Fruit fly (Drosophila melanogaster) S2 (cell line): ENCODE measurements around the gene wor.

ENCODE experiments used
- CG8478 ChIP-seq: fragments of >200 bp; optimal IDR thresholded peaks from 2 replicates; lab custom pipeline; 2018
- CTCF ChIP-seq, 2 experiments: fragments of >200 bp; optimal IDR thresholded peaks; 2 replicates each; lab custom pipeline; 2018

DNA sequence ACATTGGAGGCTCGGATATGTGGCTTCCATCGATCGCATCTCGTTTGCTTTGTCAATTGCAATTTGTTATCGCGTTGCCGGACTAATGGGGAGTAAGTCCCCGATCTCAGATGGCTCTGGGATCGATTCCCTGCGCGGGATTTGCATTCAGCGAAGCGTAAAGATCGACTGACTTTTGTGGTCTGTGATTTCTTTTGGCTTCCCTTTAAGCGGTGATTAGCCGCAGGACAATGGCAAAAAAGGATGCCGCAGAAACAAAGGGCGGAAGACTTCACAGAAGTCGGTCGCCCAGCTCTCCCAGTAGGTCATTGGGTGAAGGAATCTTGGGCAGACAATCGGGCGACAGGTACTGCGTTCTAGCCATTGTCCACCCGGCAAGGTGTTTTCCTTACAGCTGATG, 49.5 kb upstream of the wor start:
- TF ChIP-seq CG8478 (lab: Kevin White, UChicago) (no peak), CTCF (optimal IDR thresholded peaks at IDR 0.05; lab: Kevin White, UChicago) (no peak)
